Worm (Caenorhabditis elegans): ENCODE measurements around the gene F29G6.1.

DNA sequence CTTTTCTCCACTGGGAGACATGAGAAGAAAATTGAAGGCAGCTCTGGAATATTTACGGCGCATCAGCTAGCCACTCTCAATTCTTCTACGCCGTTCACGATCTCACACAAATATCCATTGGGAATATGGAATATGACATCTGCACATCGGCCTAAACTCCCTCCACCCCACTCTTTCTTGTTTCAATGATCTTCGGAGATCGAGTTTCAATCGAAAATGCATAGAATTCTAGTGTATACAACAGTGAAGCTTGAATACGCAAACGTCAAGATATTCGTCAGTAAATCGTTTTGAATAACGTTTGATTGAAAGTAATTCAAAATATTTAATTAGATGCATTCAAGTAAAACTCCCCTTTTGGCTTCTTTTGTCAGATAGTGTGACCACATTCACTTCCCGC is 49.7 kb downstream of the F29G6.1 start:
- TF ChIP-seq lin-15B (tag; optimal IDR thresholded peaks at IDR 0.05) (no peak), pha-4 (tag; optimal IDR thresholded peaks at IDR 0.05) (no peak), nfya-1 (tag; optimal IDR thresholded peaks at IDR 0.05; ENCODE audit: insufficient read depth) (no peak), ceh-16 (tag; optimal IDR thresholded peaks at IDR 0.05) (no peak), nhr-28 (tag; optimal IDR thresholded peaks at IDR 0.05) (no peak), zag-1 (tag; optimal IDR thresholded peaks at IDR 0.05) (no peak), snpc-4 (tag; optimal IDR thresholded peaks at IDR 0.05) (no peak), lin-39 (tag; optimal IDR thresholded peaks at IDR 0.05) (no peak), nhr-11 (tag; optimal IDR thresholded peaks at IDR 0.05) (no peak), nhr-76 (tag; optimal IDR thresholded peaks at IDR 0.05) (no peak), elt-3 (tag; optimal IDR thresholded peaks at IDR 0.05) (no peak), mdl-1 (tag; optimal IDR thresholded peaks at IDR 0.05) (no peak), pqm-1 (tag; optimal IDR thresholded peaks at IDR 0.05) (no peak)
